Fruit fly (Drosophila melanogaster): ENCODE results near the gene Nrg.

dm6 chrX:8505023-8505604 is 12.1 kb upstream of the Nrg start:
- no peak for TF ChIP-seq gem (tag; optimal IDR thresholded peaks at IDR 0.05)
- no peak for TF ChIP-seq ci (GFP tag; IDR thresholded peaks at IDR 0.05)
- TF ChIP-seq CG9932 (GFP tag; IDR thresholded peaks at IDR 0.05) = no peak
- no peak for TF ChIP-seq h (optimal IDR thresholded peaks at IDR 0.05)
- TF ChIP-seq CG15011 (GFP tag; optimal IDR thresholded peaks at IDR 0.05) = no peak
- no peak for TF ChIP-seq Hmx (GFP tag; optimal IDR thresholded peaks at IDR 0.05)
- no peak for TF ChIP-seq seq (GFP tag; IDR thresholded peaks at IDR 0.05)
- TF ChIP-seq hkb (optimal IDR thresholded peaks at IDR 0.05) = no peak
- no peak for TF ChIP-seq hkb (GFP tag; IDR thresholded peaks at IDR 0.05)
- TF ChIP-seq sug (tag; optimal IDR thresholded peaks at IDR 0.05) = no peak
